Worm (Caenorhabditis elegans): ENCODE results near the gene rpl-39.

DNA sequence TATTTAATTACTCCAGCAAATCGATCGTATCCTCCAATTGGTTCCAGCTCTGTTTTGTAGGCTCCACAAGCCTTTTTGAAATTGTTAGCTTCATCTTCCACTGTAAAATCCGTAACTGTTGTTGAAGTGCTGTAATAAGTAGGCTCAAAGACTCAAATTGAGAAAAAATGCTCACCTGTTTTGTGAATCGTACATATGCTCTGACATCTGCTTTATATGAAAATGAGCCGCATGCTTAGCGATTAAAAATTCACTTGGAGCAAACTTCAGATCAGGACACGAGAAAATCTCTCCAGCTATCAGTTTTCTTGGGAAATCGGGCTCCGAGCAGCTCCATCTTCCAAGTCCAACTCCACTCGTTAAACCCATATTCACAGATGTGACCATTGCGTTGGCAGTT, 32.6 kb upstream of the rpl-39 start:
- TF ChIP-seq unc-130 (GFP tag; optimal IDR thresholded peaks at IDR 0.05) (no peak), snpc-4 (GFP tag; optimal IDR thresholded peaks at IDR 0.05) (no peak), snpc-4 (tag; optimal IDR thresholded peaks at IDR 0.05) (no peak), unc-62 (GFP tag; optimal IDR thresholded peaks at IDR 0.05) (no peak), ama-1 (optimal IDR thresholded peaks at IDR 0.05) (no peak), ama-1 (GFP tag; optimal IDR thresholded peaks at IDR 0.05) (no peak), akir-1 (GFP tag; optimal IDR thresholded peaks at IDR 0.05) (no peak), B0035.1 (tag; optimal IDR thresholded peaks at IDR 0.05) (no peak)
